Worm (Caenorhabditis elegans) whole organism, L3 larva: ENCODE data around the gene sre-5.

Source experiments
- R02D3.7 ChIP-seq: fragments of 150-350 bp; optimal IDR thresholded peaks from 2 replicates; lab custom pipeline; 2014; ENCODE audit warnings: missing biosample characterization, missing genetic modification characterization
- ZK546.5 ChIP-seq: sonication (generic microtip); optimal IDR thresholded peaks from 2 replicates; lab custom pipeline; 2017; ENCODE audit warnings: missing biosample characterization, missing genetic modification characterization
- aly-2 ChIP-seq: fragments of 150-350 bp; optimal IDR thresholded peaks from 2 replicates; lab custom pipeline; 2014; ENCODE audit warnings: missing biosample characterization, missing genetic modification characterization
- ama-1 ChIP-seq: fragments of 150-350 bp; optimal IDR thresholded peaks from 2 replicates; lab custom pipeline; 2018
- ceh-82 ChIP-seq: fragments of 150-350 bp; optimal IDR thresholded peaks from 2 replicates; lab custom pipeline; 2014; ENCODE audit warnings: missing biosample characterization, missing genetic modification characterization
- ceh-9 ChIP-seq: sonication (generic microtip); optimal IDR thresholded peaks from 2 replicates; lab custom pipeline; 2018; ENCODE audit warnings: missing biosample characterization, missing genetic modification characterization
- daf-12 ChIP-seq: fragments of 150-350 bp; optimal IDR thresholded peaks from 2 replicates; lab custom pipeline; 2014; ENCODE audit warnings: missing biosample characterization, missing genetic modification reagents, missing genetic modification characterization
- egl-27 ChIP-seq: sonication (generic microtip); optimal IDR thresholded peaks from 4 replicates; lab custom pipeline; 2017; ENCODE audit warnings: missing biosample characterization, missing genetic modification reagents, missing genetic modification characterization
- egl-5 ChIP-seq: fragments of 150-350 bp; optimal IDR thresholded peaks from 2 replicates; lab custom pipeline; 2017; ENCODE audit warnings: missing biosample characterization, missing genetic modification reagents, missing genetic modification characterization, inconsistent platforms
- elt-2 ChIP-seq: sonication (generic microtip); optimal IDR thresholded peaks from 2 replicates; lab custom pipeline; 2016; ENCODE audit warnings: missing genetic modification reagents, mild to moderate bottlenecking, missing genetic modification characterization, missing compliant biosample characterization
- elt-3 ChIP-seq, 3 experiments: fragments of 150-350 bp in 1 of 3; sonication (generic microtip) in 2 of 3; optimal IDR thresholded peaks; 2 replicates in 2 of 3; 4 replicates in 1 of 3; lab custom pipeline; 2014 to 2017; ENCODE audit warnings: missing biosample characterization in 3 of 3, missing genetic modification characterization in 3 of 3
- fkh-10 ChIP-seq: sonication (generic microtip); optimal IDR thresholded peaks from 2 replicates; lab custom pipeline; 2017; ENCODE audit warnings: missing biosample characterization, missing genetic modification reagents, missing genetic modification characterization
- fos-1 ChIP-seq: fragments of 150-350 bp; optimal IDR thresholded peaks from 2 replicates; lab custom pipeline; 2014; ENCODE audit warnings: missing biosample characterization, missing genetic modification characterization
- lin-15B ChIP-seq: fragments of 150-350 bp; optimal IDR thresholded peaks from 2 replicates; lab custom pipeline; 2014; ENCODE audit warnings: missing biosample characterization, missing genetic modification characterization
- lin-39 ChIP-seq: fragments of 150-350 bp; optimal IDR thresholded peaks from 2 replicates; lab custom pipeline; 2018; ENCODE audit warnings: missing biosample characterization, missing genetic modification reagents, missing genetic modification characterization
- lsy-12 ChIP-seq: sonication (generic microtip); optimal IDR thresholded peaks from 2 replicates; lab custom pipeline; 2016; ENCODE audit warnings: mild to moderate bottlenecking, missing genetic modification characterization, missing compliant biosample characterization
- mml-1 ChIP-seq: fragments of 150-350 bp; sonication (generic microtip); optimal IDR thresholded peaks from 3 replicates; lab custom pipeline; 2014; ENCODE audit warnings: missing biosample characterization, missing genetic modification characterization
- nhr-11 ChIP-seq: fragments of 150-350 bp; optimal IDR thresholded peaks from 2 replicates; lab custom pipeline; 2014; ENCODE audit warnings: missing biosample characterization, missing genetic modification characterization
- nhr-12 ChIP-seq: fragments of 150-350 bp; optimal IDR thresholded peaks from 2 replicates; lab custom pipeline; 2014; ENCODE audit warnings: missing biosample characterization, missing genetic modification characterization
- nhr-23 ChIP-seq: fragments of 150-350 bp; optimal IDR thresholded peaks from 2 replicates; lab custom pipeline; 2014; ENCODE audit warnings: missing biosample characterization, missing genetic modification reagents, missing genetic modification characterization
- nhr-237 ChIP-seq: fragments of 150-350 bp; optimal IDR thresholded peaks from 2 replicates; lab custom pipeline; 2014; ENCODE audit warnings: missing biosample characterization, missing genetic modification characterization
- nhr-25 ChIP-seq: sonication (generic microtip); optimal IDR thresholded peaks from 2 replicates; lab custom pipeline; 2017; ENCODE audit warnings: missing biosample characterization, missing genetic modification characterization
- nhr-43 ChIP-seq: sonication (generic microtip); optimal IDR thresholded peaks from 2 replicates; lab custom pipeline; 2016; ENCODE audit warnings: mild to moderate bottlenecking, missing genetic modification characterization, missing compliant biosample characterization; ENCODE audit not compliant: poor library complexity, severe bottlenecking
- nhr-67 ChIP-seq: fragments of 150-350 bp; optimal IDR thresholded peaks from 2 replicates; lab custom pipeline; 2014; ENCODE audit warnings: missing biosample characterization, missing genetic modification characterization
- nhr-76 ChIP-seq: fragments of 150-350 bp; sonication (generic microtip); optimal IDR thresholded peaks from 5 replicates; lab custom pipeline; 2014; ENCODE audit warnings: missing biosample characterization, missing genetic modification characterization
- nhr-77 ChIP-seq: fragments of 150-350 bp; optimal IDR thresholded peaks from 2 replicates; lab custom pipeline; 2014; ENCODE audit warnings: missing biosample characterization, missing genetic modification characterization
- pha-4 ChIP-seq: fragments of 150-350 bp; optimal IDR thresholded peaks from 2 replicates; lab custom pipeline; 2014; ENCODE audit warnings: missing biosample characterization, missing genetic modification reagents, missing genetic modification characterization
- sea-2 ChIP-seq: fragments of 150-350 bp; sonication (generic microtip); optimal IDR thresholded peaks from 4 replicates; lab custom pipeline; 2014; ENCODE audit warnings: missing biosample characterization, missing genetic modification reagents, missing genetic modification characterization
- skn-1 ChIP-seq: fragments of 150-350 bp; optimal IDR thresholded peaks from 2 replicates; lab custom pipeline; 2014; ENCODE audit warnings: missing biosample characterization, missing genetic modification characterization
- snpc-4 ChIP-seq: fragments of 150-350 bp; optimal IDR thresholded peaks from 2 replicates; lab custom pipeline; 2014; ENCODE audit warnings: missing biosample characterization, missing genetic modification characterization
- unc-39 ChIP-seq: sonication (generic microtip); optimal IDR thresholded peaks from 4 replicates; lab custom pipeline; 2017; ENCODE audit warnings: missing biosample characterization, missing genetic modification characterization
- unc-62 ChIP-seq: fragments of 150-350 bp; sonication (generic microtip); optimal IDR thresholded peaks from 4 replicates; lab custom pipeline; 2014; ENCODE audit warnings: missing biosample characterization, missing genetic modification reagents, missing genetic modification characterization
- zag-1 ChIP-seq: fragments of 150-350 bp; optimal IDR thresholded peaks from 2 replicates; lab custom pipeline; 2014; ENCODE audit warnings: missing biosample characterization, missing genetic modification characterization

The sre-5 gene

DNA sequence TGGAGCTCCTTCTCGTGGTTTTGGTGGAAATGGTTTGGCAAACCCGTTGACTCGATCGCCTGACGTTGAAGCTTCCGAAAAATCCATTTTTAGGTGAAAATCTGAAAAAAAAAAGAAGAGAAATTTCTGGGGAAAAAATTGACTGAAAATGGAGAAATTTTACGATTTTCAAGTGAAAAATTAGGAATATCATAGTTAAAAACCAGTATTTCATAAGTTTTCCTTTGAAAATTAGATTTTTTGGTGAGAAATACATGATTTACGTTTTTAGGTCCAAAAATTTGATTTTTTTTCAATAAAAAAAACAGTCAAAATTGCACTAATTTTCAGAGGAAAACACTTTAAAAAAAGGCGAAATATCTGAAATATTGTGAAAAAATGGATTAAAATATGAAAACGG, 28.5 kb downstream of the sre-5 start, which contains the start of gene taf-2:
Gene taf-2, minus strand, starts transcription at position 101 of the 400 bp plus-strand sequence.
- TF ChIP-seq fos-1 (tag; lab: Kevin White, UChicago) = no peak
- no peak for TF ChIP-seq elt-2 (tag; lab: Kevin White, UChicago)
- no peak for TF ChIP-seq sea-2
- TF ChIP-seq skn-1 (tag; lab: Kevin White, UChicago) = no peak
- TF ChIP-seq unc-62 (GFP tag; lab: Kevin White, UChicago) = no peak
- TF ChIP-seq nhr-43 (tag; lab: Kevin White, UChicago) = no peak
- no peak for TF ChIP-seq nhr-77 (tag; lab: Kevin White, UChicago)
- no peak for TF ChIP-seq nhr-67 (tag; lab: Kevin White, UChicago)
- TF ChIP-seq nhr-11 (tag; lab: Kevin White, UChicago) = no peak
- TF ChIP-seq zag-1 (tag; lab: Kevin White, UChicago) = no peak
- TF ChIP-seq nhr-237 (tag; lab: Kevin White, UChicago) = no peak
- TF ChIP-seq egl-5 (tag; lab: Kevin White, UChicago) = no peak
- no peak for TF ChIP-seq egl-27 (tag; lab: Kevin White, UChicago)
- TF ChIP-seq, all 47 proteins: peak for 0

DNA sequence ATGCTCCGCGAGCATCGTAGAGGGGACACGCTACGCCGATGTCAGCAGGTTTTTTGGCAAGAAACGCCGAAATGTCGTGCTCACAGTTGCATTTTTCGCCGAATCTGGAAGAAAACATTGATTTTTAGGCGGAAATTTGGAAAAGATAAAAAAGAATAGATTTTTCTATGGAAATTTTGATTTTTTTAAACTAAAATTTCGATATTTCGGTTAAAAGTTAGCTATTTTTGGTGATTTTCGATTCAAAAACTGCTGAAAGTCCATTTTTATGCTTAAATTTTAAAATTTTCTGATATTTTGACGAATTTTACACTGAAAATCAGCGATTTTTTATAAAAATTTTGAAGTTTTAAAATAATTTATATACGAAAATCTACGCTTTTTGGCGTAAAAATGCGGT, 32.4 kb downstream of the sre-5 start:
- TF ChIP-seq nhr-23 (tag; lab: Kevin White, UChicago) = no peak
- no peak for TF ChIP-seq nhr-76 (tag; lab: Kevin White, UChicago)
- no peak for TF ChIP-seq sea-2
- TF ChIP-seq R02D3.7 (tag; lab: Kevin White, UChicago) = no peak
- no peak for TF ChIP-seq aly-2
- no peak for TF ChIP-seq lin-15B (tag; lab: Kevin White, UChicago)
- TF ChIP-seq nhr-43 (tag; lab: Kevin White, UChicago) = no peak
- no peak for TF ChIP-seq elt-2 (tag; lab: Kevin White, UChicago)

DNA sequence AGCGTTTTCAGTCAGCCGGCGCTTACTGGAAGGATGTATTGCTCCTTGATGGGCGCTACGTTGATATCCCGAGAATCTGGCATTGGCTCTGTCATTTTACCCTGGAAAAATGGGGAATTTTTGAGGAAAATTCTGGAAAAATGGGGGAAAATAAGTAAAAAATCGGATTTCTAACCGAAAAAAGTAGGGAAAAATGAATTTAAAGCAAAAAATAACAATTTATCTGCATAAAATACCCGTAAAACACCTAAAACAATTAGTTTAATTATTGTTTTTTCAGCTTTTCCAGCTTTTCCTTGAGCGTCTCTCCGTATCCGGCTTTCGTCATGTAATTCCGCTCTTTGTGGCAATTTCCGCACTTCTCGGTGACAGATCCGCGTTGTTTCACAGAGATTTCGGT, 33.5 kb downstream of the sre-5 start, which contains the start of gene Y37E11B.5:
Gene Y37E11B.5, minus strand, starts transcription at position 101 of the 400 bp plus-strand sequence.
- no peak for TF ChIP-seq nhr-237 (tag; lab: Kevin White, UChicago)
- no peak for TF ChIP-seq fos-1 (tag; lab: Kevin White, UChicago)
- TF ChIP-seq aly-2 = no peak
- no peak for TF ChIP-seq lsy-12 (tag; lab: Kevin White, UChicago)
- no peak for TF ChIP-seq lin-39 (tag; lab: Kevin White, UChicago)
- TF ChIP-seq pha-4 (tag; lab: Kevin White, UChicago) = no peak
- TF ChIP-seq ZK546.5 (tag; lab: Kevin White, UChicago) = no peak
- TF ChIP-seq nhr-11 (tag; lab: Kevin White, UChicago) = no peak
- TF ChIP-seq egl-5 (tag; lab: Kevin White, UChicago) = no peak
- no peak for TF ChIP-seq fkh-10
- TF ChIP-seq unc-39 = no peak
- TF ChIP-seq egl-27 (tag; lab: Kevin White, UChicago) = no peak
- TF ChIP-seq, all 47 proteins: peak for 0

DNA sequence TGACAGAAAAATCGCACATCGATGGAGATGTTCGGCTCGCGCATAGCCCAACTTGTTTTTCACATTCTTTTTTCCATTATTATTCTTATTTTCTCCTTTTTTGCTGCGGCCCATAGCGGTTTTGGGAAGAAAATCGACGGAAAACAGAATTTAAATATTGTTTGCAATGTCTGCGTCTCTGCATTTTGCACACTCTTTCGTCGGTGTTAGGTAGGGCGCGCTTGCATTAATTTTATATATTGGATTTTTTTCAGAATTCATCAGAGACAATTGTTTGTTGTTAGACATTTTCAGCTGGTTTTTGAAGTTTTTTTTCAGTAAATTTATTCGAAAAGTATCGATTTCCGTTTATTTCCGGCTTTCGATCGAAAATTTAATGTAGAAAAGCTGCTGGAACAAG, 34.1 kb downstream of the sre-5 start, which contains the start of gene Y37E11B.6:
Gene Y37E11B.6, minus strand, starts transcription at position 181 of the 400 bp plus-strand sequence.
- TF ChIP-seq sea-2 = no peak
- peak; percentile 42 for TF ChIP-seq lin-15B (tag; lab: Kevin White, UChicago)
- TF ChIP-seq nhr-25 (tag; lab: Kevin White, UChicago) = peak; percentile 22
- TF ChIP-seq pha-4 (tag; lab: Kevin White, UChicago) = peak; percentile 2

DNA sequence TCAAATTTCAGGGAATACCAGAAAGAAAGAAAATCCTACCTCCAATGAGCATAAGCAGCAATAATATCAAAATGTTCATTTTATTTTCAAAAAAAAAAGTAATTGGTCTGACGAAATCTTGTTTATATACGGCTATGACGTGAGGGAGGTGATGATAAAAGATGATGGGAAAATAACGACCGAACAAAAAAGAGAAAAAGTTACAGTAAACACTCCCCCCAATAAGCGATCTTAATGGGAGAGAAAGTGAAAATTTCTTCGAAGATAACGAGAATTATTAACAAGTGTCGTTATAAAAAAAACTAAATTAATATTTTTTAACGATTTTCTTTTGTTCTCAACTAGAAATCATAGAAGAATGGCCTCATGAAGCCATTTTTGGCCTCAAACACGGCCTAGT, 35.0 kb downstream of the sre-5 start, which contains the start of gene Y37E11B.7:
Gene Y37E11B.7, minus strand, starts transcription at position 207 of the 400 bp plus-strand sequence.
- TF ChIP-seq nhr-237 (tag; lab: Kevin White, UChicago) (no peak), unc-62 (GFP tag; lab: Kevin White, UChicago) (no peak), fos-1 (tag; lab: Kevin White, UChicago) (no peak), nhr-23 (tag; lab: Kevin White, UChicago) (no peak), mml-1 (tag; lab: Kevin White, UChicago) (no peak), egl-5 (tag; lab: Kevin White, UChicago) (no peak), unc-39 (no peak), nhr-76 (tag; lab: Kevin White, UChicago) (no peak)
- TF ChIP-seq, all 47 proteins: peak for 0

DNA sequence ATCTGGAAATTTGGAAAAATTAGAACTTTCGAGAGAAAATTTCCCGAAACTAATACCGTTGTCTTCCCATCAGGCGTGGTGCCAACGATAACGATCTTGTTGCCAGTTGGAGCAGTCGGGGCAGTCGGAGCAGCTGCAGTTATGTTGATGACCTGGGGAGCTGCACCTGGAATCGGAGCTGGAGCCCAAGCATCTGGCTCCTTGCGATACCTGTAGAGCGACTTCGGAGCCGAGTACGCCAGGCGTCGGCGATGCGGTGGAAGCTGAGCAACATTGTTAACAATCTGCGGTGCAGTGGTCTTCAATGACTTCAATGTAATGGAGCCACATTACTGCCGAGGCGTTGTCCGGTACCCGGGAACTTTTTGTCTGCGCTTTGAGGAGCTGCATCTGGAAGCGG, 36.8 kb downstream of the sre-5 start:
- TF ChIP-seq unc-39 (no peak), snpc-4 (tag; lab: Kevin White, UChicago) (no peak), skn-1 (tag; lab: Kevin White, UChicago) (no peak), nhr-76 (tag; lab: Kevin White, UChicago) (no peak), ama-1 (lab: Kevin White, UChicago) (no peak), ceh-9 (no peak), elt-3 (tag; optimal IDR thresholded peaks at IDR 0.05; lab: Kevin White, UChicago) (no peak), mml-1 (tag; lab: Kevin White, UChicago) (no peak), fos-1 (tag; lab: Kevin White, UChicago) (no peak), sea-2 (no peak), daf-12 (no peak), ZK546.5 (tag; lab: Kevin White, UChicago) (no peak), nhr-25 (tag; lab: Kevin White, UChicago) (no peak), fkh-10 (no peak), R02D3.7 (tag; lab: Kevin White, UChicago) (no peak), unc-62 (GFP tag; lab: Kevin White, UChicago) (no peak), nhr-12 (tag; lab: Kevin White, UChicago) (no peak), ceh-82 (no peak)
